Worm (Caenorhabditis elegans) whole organism, early embryonic: ENCODE data around the gene ccch-5.

Experiments
- F13C5.2 ChIP-seq: sonication (generic microtip); optimal IDR thresholded peaks from 2 replicates; lab custom pipeline; 2017; ENCODE audit warnings: mild to moderate bottlenecking, missing genetic modification characterization, inconsistent platforms, missing compliant biosample characterization
- ama-1 ChIP-seq: fragments of 150-350 bp; optimal IDR thresholded peaks from 2 replicates; lab custom pipeline; 2014
- ceh-13 ChIP-seq: fragments of 200-800 bp; sonication (Bioruptor generic); optimal IDR thresholded peaks from 2 replicates; lab custom pipeline; 2018; ENCODE audit warnings: mild to moderate bottlenecking, missing genetic modification characterization, missing compliant biosample characterization
- ets-7 ChIP-seq: sonication (generic microtip); optimal IDR thresholded peaks from 2 replicates; lab custom pipeline; 2016; ENCODE audit warnings: missing genotype, missing genetic modification characterization, missing compliant biosample characterization
- hnd-1 ChIP-seq: sonication (generic microtip); optimal IDR thresholded peaks from 2 replicates; lab custom pipeline; 2016; ENCODE audit warnings: missing genetic modification characterization, missing compliant biosample characterization
- pes-1 ChIP-seq: fragments of 200-800 bp; sonication (Bioruptor generic); IDR thresholded peaks from 2 replicates; pipeline ENCODE4 v1.3.6; 2022; ENCODE audit warnings: missing genetic modification reagents, missing genetic modification characterization, missing compliant biosample characterization

DNA sequence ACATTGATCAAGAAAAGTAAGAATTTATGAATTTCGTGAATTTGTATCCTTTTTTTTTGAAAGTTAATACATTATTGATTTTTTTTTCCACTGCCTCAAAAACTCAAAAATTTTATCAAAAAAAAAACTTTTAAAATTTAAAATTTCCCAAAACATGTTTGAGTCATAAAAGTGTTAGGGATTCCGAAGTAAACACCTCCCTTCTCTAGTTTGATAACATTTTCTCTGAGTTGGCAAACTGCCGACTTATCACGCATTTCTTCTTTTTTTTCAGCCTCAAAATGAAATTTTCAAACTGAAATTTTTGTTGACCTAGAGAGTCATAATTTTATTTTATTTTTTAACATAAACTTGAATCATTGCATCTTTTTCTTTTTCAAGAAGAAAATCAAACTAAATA, 28.5 kb upstream of the ccch-5 start:
- TF ChIP-seq pes-1 (no peak), ama-1 (lab: Kevin White, UChicago) (no peak), ets-7 (tag; lab: Kevin White, UChicago) (no peak), hnd-1 (tag; lab: Kevin White, UChicago) (no peak), F13C5.2 (tag; lab: Kevin White, UChicago) (no peak), ceh-13 (GFP tag; lab: Kevin White, UChicago) (no peak)
